Fruit fly (Drosophila melanogaster) whole organism, embryonic: ENCODE results near the gene CG13408.

ENCODE experiments used
- B-H2 ChIP-seq: fragments of 200-800 bp; sonication (Bioruptor generic); optimal IDR thresholded peaks from 2 replicates; lab custom pipeline; 2018; ENCODE audit warnings: missing biosample characterization, mild to moderate bottlenecking, missing genetic modification characterization
- Bteb2 ChIP-seq: fragments of 200-800 bp; sonication (Bioruptor generic); optimal IDR thresholded peaks from 2 replicates; lab custom pipeline; 2016; ENCODE audit warnings: missing biosample characterization, missing genetic modification characterization
- CG10431 ChIP-seq: fragments of 200-800 bp; sonication (Bioruptor generic); optimal IDR thresholded peaks from 3 replicates; lab custom pipeline; 2018; ENCODE audit warnings: missing biosample characterization, mild to moderate bottlenecking, missing genetic modification characterization
- CG12155 ChIP-seq: fragments of 200-800 bp; sonication (Bioruptor generic); optimal IDR thresholded peaks from 3 replicates; lab custom pipeline; 2016; ENCODE audit warnings: missing biosample characterization, missing genetic modification characterization
- CG12942 ChIP-seq: fragments of 200-800 bp; sonication (Bioruptor generic); optimal IDR thresholded peaks from 3 replicates; lab custom pipeline; 2016; ENCODE audit warnings: missing biosample characterization, missing genetic modification characterization
- CG13123 ChIP-seq: fragments of 200-800 bp; sonication (Bioruptor generic); optimal IDR thresholded peaks from 2 replicates; lab custom pipeline; 2016; ENCODE audit warnings: missing biosample characterization, missing genetic modification characterization
- CG14050 ChIP-seq: fragments of 200-800 bp; sonication (Bioruptor generic); IDR thresholded peaks from 3 replicates; pipeline ENCODE4 v1.3.6; 2022; ENCODE audit warnings: missing biosample characterization, missing genetic modification characterization
- CG14710 ChIP-seq: fragments of 200-800 bp; sonication (Bioruptor generic); optimal IDR thresholded peaks from 3 replicates; lab custom pipeline; 2019; ENCODE audit warnings: missing biosample characterization, mild to moderate bottlenecking, missing genetic modification characterization, moderate library complexity
- CG14860 ChIP-seq: fragments of 200-800 bp; sonication (Bioruptor generic); IDR thresholded peaks from 3 replicates; pipeline ENCODE4 v1.3.6; 2022; ENCODE audit warnings: missing biosample characterization, missing genetic modification characterization; ENCODE audit not compliant: partially characterized antibody
- CG15269 ChIP-seq: fragments of 200-800 bp; sonication (Bioruptor generic); optimal IDR thresholded peaks from 2 replicates; lab custom pipeline; 2018; ENCODE audit warnings: missing biosample characterization, mild to moderate bottlenecking, missing genetic modification characterization, moderate library complexity
- CG2120 ChIP-seq: fragments of 200-800 bp; sonication (Bioruptor generic); optimal IDR thresholded peaks from 3 replicates; lab custom pipeline; 2016; ENCODE audit warnings: missing biosample characterization, missing genetic modification characterization
- CG3163 ChIP-seq: fragments of 200-800 bp; sonication (Bioruptor generic); optimal IDR thresholded peaks from 3 replicates; lab custom pipeline; 2016; ENCODE audit warnings: missing biosample characterization, missing genetic modification characterization
- CG32772 ChIP-seq: fragments of 200-800 bp; sonication (Bioruptor generic); IDR thresholded peaks from 2 replicates; pipeline ENCODE4 v1.3.6; 2022; ENCODE audit warnings: missing biosample characterization, missing genetic modification characterization
- CG3995 ChIP-seq: fragments of 200-800 bp; sonication (Bioruptor generic); optimal IDR thresholded peaks from 3 replicates; lab custom pipeline; 2016; ENCODE audit warnings: missing biosample characterization, missing genetic modification characterization
- CG42726 ChIP-seq: fragments of 200-800 bp; sonication (Bioruptor generic); IDR thresholded peaks from 2 replicates; pipeline ENCODE4 v1.3.6; 2022; ENCODE audit warnings: missing biosample characterization, missing genetic modification characterization; ENCODE audit not compliant: partially characterized antibody
- CG6765 ChIP-seq: fragments of 200-800 bp; sonication (Bioruptor generic); optimal IDR thresholded peaks from 3 replicates; lab custom pipeline; 2017; ENCODE audit warnings: missing biosample characterization, mild to moderate bottlenecking, missing genetic modification characterization
- CG6791 ChIP-seq: fragments of 200-800 bp; sonication (Bioruptor generic); IDR thresholded peaks from 3 replicates; pipeline ENCODE4 v1.3.6; 2022; ENCODE audit warnings: missing biosample characterization, missing genetic modification characterization; ENCODE audit not compliant: partially characterized antibody
- CG7271 ChIP-seq: fragments of 200-800 bp; sonication (Bioruptor generic); optimal IDR thresholded peaks from 2 replicates; lab custom pipeline; 2018; ENCODE audit warnings: missing biosample characterization, mild to moderate bottlenecking, missing genetic modification characterization, moderate library complexity
- CG7745 ChIP-seq: fragments of 200-800 bp; sonication (Bioruptor generic); optimal IDR thresholded peaks from 2 replicates; lab custom pipeline; 2018; ENCODE audit warnings: missing biosample characterization, mild to moderate bottlenecking, missing genetic modification characterization, moderate library complexity
- CG7786 ChIP-seq: fragments of 200-800 bp; sonication (Bioruptor generic); optimal IDR thresholded peaks from 2 replicates; lab custom pipeline; 2016; ENCODE audit warnings: missing biosample characterization, missing genetic modification characterization
- CG7963 ChIP-seq: fragments of 200-800 bp; sonication (Bioruptor generic); IDR thresholded peaks from 3 replicates; pipeline ENCODE4 v1.3.6; 2022; ENCODE audit warnings: missing biosample characterization, missing genetic modification characterization; ENCODE audit not compliant: partially characterized antibody
- CG8290 ChIP-seq, 3 experiments: fragments of 200-800 bp; sonication (Bioruptor generic); optimal IDR thresholded peaks; 2 replicates each; lab custom pipeline; 2016 to 2019; ENCODE audit warnings: missing biosample characterization in 3 of 3, missing genetic modification characterization in 3 of 3, mild to moderate bottlenecking in 2 of 3, moderate library complexity in 1 of 3
- Elba2 ChIP-seq: fragments of 200-800 bp; sonication (Bioruptor generic); optimal IDR thresholded peaks from 3 replicates; lab custom pipeline; 2016; ENCODE audit warnings: missing biosample characterization, missing genetic modification characterization
- HmgZ ChIP-seq: fragments of 200-800 bp; sonication (Bioruptor generic); optimal IDR thresholded peaks from 2 replicates; lab custom pipeline; 2018; ENCODE audit warnings: missing biosample characterization, mild to moderate bottlenecking, missing genetic modification characterization
- Hmr ChIP-seq: fragments of 200-800 bp; sonication (Bioruptor generic); optimal IDR thresholded peaks from 3 replicates; lab custom pipeline; 2017; ENCODE audit warnings: mild to moderate bottlenecking, missing biosample characterization, missing genetic modification reagents, missing genetic modification characterization
- Jarid2 ChIP-seq: fragments of 200-800 bp; sonication (Bioruptor generic); optimal IDR thresholded peaks from 3 replicates; lab custom pipeline; 2017; ENCODE audit warnings: mild to moderate bottlenecking, missing biosample characterization, missing genetic modification reagents, missing genetic modification characterization
- Kr ChIP-seq: fragments of 200-800 bp; sonication (Bioruptor generic); optimal IDR thresholded peaks from 2 replicates; lab custom pipeline; 2017; ENCODE audit warnings: missing biosample characterization, mild to moderate bottlenecking, missing genetic modification characterization
- Mrtf ChIP-seq: fragments of 200-800 bp; sonication (Bioruptor generic); IDR thresholded peaks from 3 replicates; pipeline ENCODE4 v1.3.6; 2022; ENCODE audit warnings: missing biosample characterization, missing genetic modification characterization
- Nf-YB ChIP-seq: fragments of 200-800 bp; sonication (Bioruptor generic); optimal IDR thresholded peaks from 3 replicates; lab custom pipeline; 2019; ENCODE audit warnings: missing biosample characterization, mild to moderate bottlenecking, missing genetic modification characterization, moderate library complexity
- Nf-YC ChIP-seq: fragments of 200-800 bp; optimal IDR thresholded peaks from 3 replicates; lab custom pipeline; 2019; ENCODE audit warnings: missing biosample characterization, mild to moderate bottlenecking, missing genetic modification characterization, moderate library complexity
- Six4 ChIP-seq: fragments of 200-800 bp; sonication (Bioruptor generic); optimal IDR thresholded peaks from 2 replicates; lab custom pipeline; 2016; ENCODE audit warnings: missing biosample characterization, missing genetic modification characterization
- Spps ChIP-seq: fragments of 200-800 bp; sonication (Bioruptor generic); optimal IDR thresholded peaks from 2 replicates; lab custom pipeline; 2018; ENCODE audit warnings: missing biosample characterization, mild to moderate bottlenecking, missing genetic modification characterization
- Xrp1 ChIP-seq: fragments of 200-800 bp; sonication (Bioruptor generic); IDR thresholded peaks from 2 replicates; pipeline ENCODE4 v1.3.6; 2022; ENCODE audit warnings: missing biosample characterization, missing genetic modification characterization
- corto ChIP-seq: fragments of 200-800 bp; sonication (Bioruptor generic); optimal IDR thresholded peaks from 2 replicates; lab custom pipeline; 2016; ENCODE audit warnings: missing biosample characterization, mild to moderate bottlenecking, missing genetic modification characterization, moderate library complexity
- crol ChIP-seq: fragments of 200-800 bp; sonication (Bioruptor generic); IDR thresholded peaks from 2 replicates; pipeline ENCODE4 v1.3.6; 2022; ENCODE audit warnings: missing biosample characterization, missing genetic modification characterization
- dm ChIP-seq: fragments of 200-800 bp; sonication (Bioruptor generic); optimal IDR thresholded peaks from 3 replicates; lab custom pipeline; 2016; ENCODE audit warnings: missing biosample characterization, missing genetic modification characterization
- en ChIP-seq: fragments of 200-800 bp; sonication (Bioruptor generic); optimal IDR thresholded peaks from 2 replicates; lab custom pipeline; 2016; ENCODE audit warnings: missing biosample characterization, missing genetic modification characterization
- gro ChIP-seq: fragments of 200-800 bp; sonication (Bioruptor generic); optimal IDR thresholded peaks from 2 replicates; lab custom pipeline; 2016; ENCODE audit warnings: missing biosample characterization, missing genetic modification characterization
- kay ChIP-seq: fragments of 200-800 bp; sonication (Bioruptor generic); optimal IDR thresholded peaks from 2 replicates; lab custom pipeline; 2016; ENCODE audit warnings: missing biosample characterization, missing genetic modification characterization
- nerfin-1 ChIP-seq: fragments of 200-800 bp; sonication (Bioruptor generic); optimal IDR thresholded peaks from 3 replicates; lab custom pipeline; 2019; ENCODE audit warnings: missing biosample characterization, mild to moderate bottlenecking, missing genetic modification characterization, moderate library complexity
- odd ChIP-seq: fragments of 200-800 bp; sonication (Bioruptor generic); optimal IDR thresholded peaks from 2 replicates; lab custom pipeline; 2017; ENCODE audit warnings: missing biosample characterization, mild to moderate bottlenecking, missing genetic modification characterization
- p53 ChIP-seq: fragments of 200-800 bp; sonication (Bioruptor generic); optimal IDR thresholded peaks from 2 replicates; lab custom pipeline; 2016; ENCODE audit warnings: missing biosample characterization, missing genetic modification characterization
- pho ChIP-seq: fragments of 200-800 bp; sonication (Bioruptor generic); optimal IDR thresholded peaks from 2 replicates; lab custom pipeline; 2016; ENCODE audit warnings: missing biosample characterization, missing genetic modification characterization
- phol ChIP-seq: fragments of 200-800 bp; sonication (Bioruptor generic); optimal IDR thresholded peaks from 3 replicates; lab custom pipeline; 2018; ENCODE audit warnings: missing biosample characterization, mild to moderate bottlenecking, missing genetic modification characterization, moderate library complexity
- ranshi ChIP-seq: fragments of 200-800 bp; sonication (Bioruptor generic); IDR thresholded peaks from 2 replicates; pipeline ENCODE4 v1.3.6; 2022; ENCODE audit warnings: missing biosample characterization, missing genetic modification characterization
- row ChIP-seq: fragments of 200-800 bp; sonication (Bioruptor generic); IDR thresholded peaks from 3 replicates; pipeline ENCODE4 v1.3.6; 2022; ENCODE audit warnings: missing biosample characterization, missing genetic modification characterization
- tin ChIP-seq: fragments of 200-800 bp; sonication (Bioruptor generic); optimal IDR thresholded peaks from 3 replicates; lab custom pipeline; 2016; ENCODE audit warnings: missing biosample characterization, missing genetic modification characterization
- tio ChIP-seq: fragments of 200-800 bp; sonication (Bioruptor generic); optimal IDR thresholded peaks from 2 replicates; lab custom pipeline; 2017; ENCODE audit warnings: missing biosample characterization, missing genetic modification characterization, inconsistent platforms
- toy ChIP-seq: fragments of 200-800 bp; sonication (Bioruptor generic); IDR thresholded peaks from 2 replicates; pipeline ENCODE4 v1.3.6; 2022; ENCODE audit warnings: missing biosample characterization, missing genetic modification characterization
- trem ChIP-seq: fragments of 200-800 bp; optimal IDR thresholded peaks from 3 replicates; lab custom pipeline; 2019; ENCODE audit warnings: missing biosample characterization, mild to moderate bottlenecking, missing genetic modification characterization, moderate library complexity
- ttk ChIP-seq: fragments of 200-800 bp; sonication (Bioruptor generic); IDR thresholded peaks from 2 replicates; pipeline ENCODE4 v2.1.2; 2022; ENCODE audit warnings: missing biosample characterization, missing genetic modification characterization

Gene CG13408

DNA sequence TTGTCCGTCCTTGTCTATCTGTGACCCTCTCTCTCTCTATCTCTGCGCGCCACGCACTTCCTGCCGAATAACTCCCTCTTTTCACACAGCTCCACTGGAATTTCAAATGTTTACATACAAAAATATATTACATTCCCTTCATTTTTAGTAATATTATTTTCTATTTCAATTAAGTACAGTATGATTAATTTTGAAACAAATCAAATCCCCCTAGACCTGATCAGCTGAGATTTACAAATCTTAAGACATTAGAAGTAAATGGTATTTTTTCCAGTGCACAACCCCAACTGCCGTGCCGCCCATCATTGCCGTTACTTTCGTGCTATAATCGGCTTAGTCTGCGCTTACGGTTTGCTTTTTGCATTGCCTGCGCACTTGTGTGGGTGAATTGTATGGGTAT lies 28.1 kb downstream of the CG13408 start (continued):
- TF ChIP-seq ranshi (GFP tag; lab: Robert Waterston, UW) (peak; percentile 44; the same call in 1 of the 2 replicates), odd (peak; percentile 7), corto (GFP tag; lab: Kevin White, UChicago) (no peak), CG32772 (GFP tag; lab: Robert Waterston, UW) (no peak), CG10431 (GFP tag; lab: Kevin White, UChicago) (no peak), CG6765 (GFP tag; lab: Kevin White, UChicago) (peak; percentile 39), Nf-YB (GFP tag; lab: Kevin White, UChicago) (no peak), CG12155 (GFP tag; lab: Kevin White, UChicago) (no peak), ttk (GFP tag; lab: Robert Waterston, UW) (peak; percentile 58; the same call in 1 of the 2 replicates), B-H2 (GFP tag; lab: Kevin White, UChicago) (no peak), Hmr (GFP tag; lab: Kevin White, UChicago) (peak; percentile 76), en (GFP tag; lab: Kevin White, UChicago) (no peak), CG7745 (tag; lab: Kevin White, UChicago) (no peak), toy (GFP tag; lab: Robert Waterston, UW) (no peak), nerfin-1 (no peak), CG14050 (GFP tag; lab: Robert Waterston, UW) (no peak), kay (GFP tag; lab: Kevin White, UChicago) (no peak), tin (peak; percentile 36), Mrtf (GFP tag; lab: Robert Waterston, UW) (no peak), pho (GFP tag; lab: Kevin White, UChicago) (no peak), p53 (GFP tag; lab: Kevin White, UChicago) (no peak), tio (GFP tag; lab: Kevin White, UChicago) (no peak), HmgZ (tag; lab: Kevin White, UChicago) (no peak), CG12942 (GFP tag; lab: Kevin White, UChicago) (no peak), CG14710 (no peak), trem (tag; lab: Kevin White, UChicago) (no peak), CG7271 (no peak), phol (peak; percentile 32), CG13123 (no peak), Bteb2 (GFP tag; lab: Kevin White, UChicago) (no peak), crol (GFP tag; lab: Robert Waterston, UW) (no peak), row (GFP tag; lab: Robert Waterston, UW) (peak; percentile 76; the same call in 2 of the 3 replicates), Nf-YC (tag; lab: Kevin White, UChicago) (no peak), CG14860 (GFP tag; lab: Robert Waterston, UW) (no peak), CG7963 (GFP tag; lab: Robert Waterston, UW) (no peak), CG2120 (GFP tag; lab: Kevin White, UChicago) (peak; percentile 67), Jarid2 (GFP tag; lab: Kevin White, UChicago) (peak; percentile 13), CG15269 (tag; lab: Kevin White, UChicago) (peak; percentile 66), Six4 (GFP tag; lab: Kevin White, UChicago) (peak; percentile 8), CG6791 (no peak), CG8290 (GFP tag; optimal IDR thresholded peaks at IDR 0.05; lab: Kevin White, UChicago) (no peak), CG8290 (tag; optimal IDR thresholded peaks at IDR 0.05; lab: Kevin White, UChicago) (no peak), CG3995 (GFP tag; lab: Kevin White, UChicago) (no peak), dm (no peak), CG3163 (GFP tag; lab: Kevin White, UChicago) (no peak), Kr (GFP tag; lab: Kevin White, UChicago) (no peak), Xrp1 (GFP tag; lab: Robert Waterston, UW) (0 out of 2 replicates have a peak, but pooled peaks have one; percentile 25), CG7786 (GFP tag; lab: Kevin White, UChicago) (no peak), gro (GFP tag; lab: Kevin White, UChicago) (no peak), Elba2 (GFP tag; lab: Kevin White, UChicago) (no peak), Spps (tag; lab: Kevin White, UChicago) (no peak), CG42726 (GFP tag; lab: Robert Waterston, UW) (no peak)
